Fruit fly (Drosophila melanogaster) whole organism, wandering third instar larva: ENCODE measurements around the gene CG32374.

Experiments used
- CG32264 ChIP-seq: fragments of 200-800 bp; sonication (Bioruptor generic); optimal IDR thresholded peaks from 2 replicates; lab custom pipeline; 2016; ENCODE audit warnings: missing biosample characterization, missing genetic modification characterization
- Hr83 ChIP-seq: fragments of 200-300 bp; sonication (Bioruptor generic); optimal IDR thresholded peaks from 2 replicates; lab custom pipeline; 2016; ENCODE audit warnings: missing biosample characterization, mild to moderate bottlenecking, missing genetic modification characterization, moderate library complexity; ENCODE audit not compliant: poor library complexity, severe bottlenecking
- Jra ChIP-seq: sonication (Bioruptor generic); optimal IDR thresholded peaks from 2 replicates; lab custom pipeline; 2016; ENCODE audit warnings: missing biosample characterization, missing genetic modification characterization
- OdsH ChIP-seq: fragments of 200-800 bp; sonication (Bioruptor generic); optimal IDR thresholded peaks from 2 replicates; lab custom pipeline; 2016; ENCODE audit warnings: missing biosample characterization, mild to moderate bottlenecking, missing genetic modification characterization
- Rel ChIP-seq, 2 experiments: fragments of 200-800 bp; sonication (Bioruptor generic) in 1 of 2; optimal IDR thresholded peaks; 2 replicates in 1 of 2; 3 replicates in 1 of 2; lab custom pipeline; 2016 to 2019; ENCODE audit warnings: mild to moderate bottlenecking in 2 of 2, missing biosample characterization in 2 of 2, missing genetic modification characterization in 2 of 2, moderate library complexity in 1 of 2
- br ChIP-seq: fragments of 200-800 bp; sonication (Bioruptor generic); optimal IDR thresholded peaks from 2 replicates; lab custom pipeline; 2016; ENCODE audit warnings: missing biosample characterization, missing genetic modification characterization
- foxo ChIP-seq, 2 experiments: fragments of 200-800 bp; sonication (Bioruptor generic); optimal IDR thresholded peaks; 2 replicates in 1 of 2; 3 replicates in 1 of 2; lab custom pipeline; 2016 to 2017; ENCODE audit warnings: missing biosample characterization in 2 of 2, missing genetic modification characterization in 2 of 2
- h ChIP-seq: fragments of 200-800 bp; sonication (Bioruptor generic); optimal IDR thresholded peaks from 3 replicates; lab custom pipeline; 2016; ENCODE audit warnings: missing biosample characterization, mild to moderate bottlenecking, missing genetic modification characterization
- lola ChIP-seq: fragments of >200 bp; optimal IDR thresholded peaks from 2 replicates; lab custom pipeline; 2017; ENCODE audit warnings: missing biosample characterization, missing genetic modification characterization
- pan ChIP-seq: fragments of >200 bp; optimal IDR thresholded peaks from 2 replicates; lab custom pipeline; 2017
- psq ChIP-seq: fragments of 200-800 bp; sonication (Bioruptor generic); optimal IDR thresholded peaks from 3 replicates; lab custom pipeline; 2017; ENCODE audit warnings: missing biosample characterization, mild to moderate bottlenecking, missing genetic modification characterization, moderate library complexity

DNA sequence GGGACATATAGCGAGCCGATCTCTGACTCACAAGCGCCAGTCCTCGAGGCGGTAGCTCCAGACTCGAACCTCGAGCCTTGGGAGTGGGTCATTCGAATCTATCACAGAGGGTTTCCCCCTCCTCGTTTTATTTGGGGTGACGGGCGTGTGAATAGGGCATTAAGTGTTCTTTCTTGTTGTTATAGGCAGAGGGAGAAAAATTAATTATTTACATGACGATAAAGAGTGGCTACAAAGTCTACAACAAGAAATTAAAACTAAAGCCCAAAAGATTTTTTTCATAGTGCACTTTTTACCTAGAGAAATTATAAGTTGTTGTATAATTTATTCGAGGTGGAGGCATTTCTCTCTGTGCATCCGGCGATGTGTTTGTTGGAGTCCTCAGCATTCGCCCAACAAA is 11.5 kb upstream of the CG32374 start:
- TF ChIP-seq OdsH (GFP tag; lab: Kevin White, UChicago): no peak
- no peak for TF ChIP-seq br (GFP tag; lab: Kevin White, UChicago)
- TF ChIP-seq Hr83 (GFP tag; lab: Kevin White, UChicago): no peak
- TF ChIP-seq pan (lab: Kevin White, UChicago): no peak
- TF ChIP-seq CG32264: no peak
- TF ChIP-seq lola: no peak
- TF ChIP-seq psq: no peak
- TF ChIP-seq h (GFP tag; lab: Kevin White, UChicago): no peak
- TF ChIP-seq foxo (GFP tag; optimal IDR thresholded peaks at IDR 0.05; lab: Kevin White, UChicago): no peak
- TF ChIP-seq Jra: no peak
- TF ChIP-seq Rel (GFP tag; optimal IDR thresholded peaks at IDR 0.05; lab: Kevin White, UChicago): no peak
- no peak for TF ChIP-seq Rel (tag; optimal IDR thresholded peaks at IDR 0.05; lab: Kevin White, UChicago)
